Worm (Caenorhabditis elegans) whole organism, L4/young adult: Measurements from ENCODE around the gene srx-3.

Experiments used
- W03F9.2 ChIP-seq: fragments of 150-350 bp; optimal IDR thresholded peaks from 2 replicates; lab custom pipeline; 2014; ENCODE audit warnings: missing biosample characterization, missing genetic modification characterization
- dao-5 ChIP-seq: sonication (generic microtip); optimal IDR thresholded peaks from 2 replicates; lab custom pipeline; 2016; ENCODE audit warnings: missing genotype, missing genetic modification characterization, moderate library complexity, missing compliant biosample characterization
- him-1 ChIP-seq: sonication (generic microtip); optimal IDR thresholded peaks from 2 replicates; lab custom pipeline; 2016; ENCODE audit warnings: missing genotype, missing genetic modification reagents, missing genetic modification characterization, missing compliant biosample characterization

DNA sequence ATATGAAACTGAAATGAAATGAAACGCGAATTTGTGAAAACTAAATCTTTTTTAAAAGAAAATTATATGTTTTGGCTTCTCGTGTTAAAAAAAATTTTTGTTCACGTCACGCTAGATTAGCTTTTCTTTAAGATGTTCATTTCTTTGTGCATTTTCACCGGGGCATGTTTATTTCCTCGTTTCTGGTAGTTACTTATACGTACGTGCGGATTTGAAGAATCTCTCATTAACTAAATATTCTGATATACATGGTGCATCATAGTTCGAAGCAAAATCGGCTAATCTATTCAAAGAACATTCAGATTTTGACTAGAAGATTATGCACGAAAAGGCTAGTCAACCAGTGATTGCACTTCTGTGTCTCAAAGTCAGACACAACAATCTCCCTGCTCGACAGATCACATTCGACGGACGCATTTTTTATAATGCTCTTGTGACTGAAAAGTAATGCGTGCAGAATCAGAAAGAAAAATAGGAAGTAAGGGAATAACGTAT, 42.3 kb downstream of the srx-3 start, which contains the start of gene C25E10.17:
- TF ChIP-seq dao-5 (tag; lab: Kevin White, UChicago) = no peak
- no peak for TF ChIP-seq him-1 (tag; lab: Kevin White, UChicago)
- TF ChIP-seq W03F9.2 (tag; lab: Kevin White, UChicago) = no peak
